Worm (Caenorhabditis elegans) whole organism, L3 larva: Measurements from ENCODE around the gene nck-1.

Experiments
- nhr-23 ChIP-seq: fragments of 150-350 bp; optimal IDR thresholded peaks from 2 replicates; lab custom pipeline; 2014; ENCODE audit warnings: missing biosample characterization, missing genetic modification reagents, missing genetic modification characterization
- nhr-237 ChIP-seq: fragments of 150-350 bp; optimal IDR thresholded peaks from 2 replicates; lab custom pipeline; 2014; ENCODE audit warnings: missing biosample characterization, missing genetic modification characterization
- nhr-67 ChIP-seq: fragments of 150-350 bp; optimal IDR thresholded peaks from 2 replicates; lab custom pipeline; 2014; ENCODE audit warnings: missing biosample characterization, missing genetic modification characterization
- tbx-2 ChIP-seq: sonication (generic microtip); optimal IDR thresholded peaks from 2 replicates; lab custom pipeline; 2016; ENCODE audit warnings: mild to moderate bottlenecking, missing genetic modification characterization, missing compliant biosample characterization
- unc-39 ChIP-seq: sonication (generic microtip); optimal IDR thresholded peaks from 4 replicates; lab custom pipeline; 2017; ENCODE audit warnings: missing biosample characterization, missing genetic modification characterization

DNA sequence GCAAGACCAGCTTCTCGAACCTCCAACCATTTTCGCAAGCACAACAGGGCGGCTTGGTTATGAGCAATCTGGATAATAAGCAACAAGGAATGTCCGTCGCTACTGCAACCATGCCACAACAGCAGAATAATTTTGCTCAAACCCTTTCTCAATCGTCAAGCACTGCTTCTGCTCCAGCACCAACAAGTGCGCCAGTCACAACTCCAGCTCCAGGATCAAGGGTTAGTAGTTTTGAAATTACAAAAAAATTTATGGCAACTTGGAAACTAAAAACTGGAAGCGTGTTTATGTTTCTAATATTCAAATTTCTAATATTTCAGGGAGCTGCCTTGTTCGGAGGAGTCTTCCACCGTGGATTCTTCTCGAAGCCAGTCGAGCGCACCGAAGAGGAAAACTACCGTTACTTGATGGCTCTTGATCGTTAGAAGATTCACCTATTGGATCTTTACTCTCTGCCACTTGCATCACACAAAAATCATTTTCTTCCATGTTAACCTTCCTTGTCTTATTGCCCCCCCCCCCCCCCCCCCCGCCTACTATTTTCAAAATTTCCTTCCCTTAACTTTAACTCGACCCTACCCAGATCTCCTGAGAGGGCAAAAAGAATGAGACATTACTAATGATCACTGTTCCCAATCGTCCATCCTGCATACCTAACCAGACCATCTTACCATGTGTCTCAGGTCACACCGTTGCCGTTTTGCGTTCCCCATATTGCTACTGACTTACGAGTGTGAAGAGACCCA lies 6.3 kb downstream of the nck-1 start:
- TF ChIP-seq nhr-67 (tag; lab: Kevin White, UChicago) (no peak), nhr-237 (tag; lab: Kevin White, UChicago) (no peak), unc-39 (tag; lab: Kevin White, UChicago) (no peak), nhr-23 (tag; lab: Kevin White, UChicago) (no peak), tbx-2 (no peak)
